Fruit fly (Drosophila melanogaster) whole organism, embryonic: ENCODE results near the gene CG31468.
A peak's percentile ranks its signal among the peaks of the same experiment; 100 is the strongest.

Experiments
- Adf1 ChIP-seq: fragments of 200-800 bp; sonication (Bioruptor generic); IDR thresholded peaks from 2 replicates; pipeline ENCODE4 v1.3.6; 2022; ENCODE audit warnings: missing biosample characterization, missing genetic modification characterization
- BEAF-32 ChIP-seq: fragments of 200-800 bp; sonication (Bioruptor generic); optimal IDR thresholded peaks from 3 replicates; lab custom pipeline; 2017; ENCODE audit warnings: missing biosample characterization, missing genetic modification characterization, mild to moderate bottlenecking, moderate library complexity, missing genetic modification reagents
- CG10543 ChIP-seq: fragments of 200-800 bp; sonication (Bioruptor generic); optimal IDR thresholded peaks from 3 replicates; lab custom pipeline; 2017; ENCODE audit warnings: missing biosample characterization, mild to moderate bottlenecking, missing genetic modification characterization, moderate library complexity
- CG11085 ChIP-seq: fragments of 200-800 bp; sonication (Bioruptor generic); IDR thresholded peaks from 2 replicates; pipeline ENCODE4 v1.3.6; 2022; ENCODE audit warnings: missing biosample characterization, missing genetic modification characterization
- CG11398 ChIP-seq: fragments of 200-800 bp; sonication (Bioruptor generic); optimal IDR thresholded peaks from 2 replicates; lab custom pipeline; 2016; ENCODE audit warnings: missing biosample characterization, missing genetic modification characterization
- CG12236 ChIP-seq: fragments of 200-800 bp; sonication (Bioruptor generic); optimal IDR thresholded peaks from 2 replicates; lab custom pipeline; 2016; ENCODE audit warnings: missing biosample characterization, missing genetic modification characterization
- CG12769 ChIP-seq: fragments of 200-800 bp; sonication (Bioruptor generic); optimal IDR thresholded peaks from 2 replicates; lab custom pipeline; 2019; ENCODE audit warnings: missing biosample characterization, mild to moderate bottlenecking, missing genetic modification characterization, moderate library complexity
- CG13287 ChIP-seq: fragments of 200-800 bp; sonication (Bioruptor generic); IDR thresholded peaks from 2 replicates; pipeline ENCODE4 v1.3.6; 2022; ENCODE audit warnings: missing biosample characterization, missing genetic modification characterization; ENCODE audit not compliant: partially characterized antibody
- CG14860 ChIP-seq: fragments of 200-800 bp; sonication (Bioruptor generic); IDR thresholded peaks from 3 replicates; pipeline ENCODE4 v1.3.6; 2022; ENCODE audit warnings: missing biosample characterization, missing genetic modification characterization; ENCODE audit not compliant: partially characterized antibody
- CG15514 ChIP-seq: fragments of 200-800 bp; sonication (Bioruptor generic); optimal IDR thresholded peaks from 3 replicates; lab custom pipeline; 2017; ENCODE audit warnings: missing biosample characterization, missing genetic modification characterization, mild to moderate bottlenecking, moderate library complexity, missing genetic modification reagents
- CG17385 ChIP-seq: fragments of 200-800 bp; sonication (Bioruptor generic); optimal IDR thresholded peaks from 3 replicates; lab custom pipeline; 2018; ENCODE audit warnings: missing biosample characterization, mild to moderate bottlenecking, missing genetic modification characterization
- CG18011 ChIP-seq: fragments of 200-800 bp; sonication (Bioruptor generic); optimal IDR thresholded peaks from 2 replicates; lab custom pipeline; 2017; ENCODE audit warnings: missing biosample characterization, missing genetic modification characterization, mild to moderate bottlenecking, moderate library complexity, missing genotype
- CG30020 ChIP-seq: fragments of 200-800 bp; optimal IDR thresholded peaks from 2 replicates; lab custom pipeline; 2019; ENCODE audit warnings: missing biosample characterization, mild to moderate bottlenecking, missing genetic modification characterization, moderate library complexity
- CG3065 ChIP-seq: fragments of 200-800 bp; sonication (Bioruptor generic); optimal IDR thresholded peaks from 2 replicates; lab custom pipeline; 2016; ENCODE audit warnings: missing biosample characterization, missing genetic modification characterization
- CG31224 ChIP-seq: fragments of 200-800 bp; sonication (Bioruptor generic); IDR thresholded peaks from 2 replicates; pipeline ENCODE4 v1.3.6; 2022; ENCODE audit warnings: missing biosample characterization, missing genetic modification characterization
- CG32532 ChIP-seq: fragments of 200-800 bp; sonication (Bioruptor generic); IDR thresholded peaks from 2 replicates; pipeline ENCODE4 v1.3.6; 2022; ENCODE audit warnings: missing biosample characterization, missing genetic modification characterization
- CG4282 ChIP-seq: fragments of 200-800 bp; sonication (Bioruptor generic); optimal IDR thresholded peaks from 2 replicates; lab custom pipeline; 2016; ENCODE audit warnings: missing biosample characterization, missing genetic modification characterization
- CG4404 ChIP-seq: fragments of 200-800 bp; sonication (Bioruptor generic); IDR thresholded peaks from 2 replicates; pipeline ENCODE4 v1.3.6; 2022; ENCODE audit warnings: missing biosample characterization, missing genetic modification characterization
- CG6272 ChIP-seq: fragments of 200-800 bp; sonication (Bioruptor generic); IDR thresholded peaks from 2 replicates; pipeline ENCODE4 v1.3.6; 2022; ENCODE audit warnings: missing biosample characterization, missing genetic modification characterization
- CG8089 ChIP-seq: fragments of 200-800 bp; sonication (Bioruptor generic); optimal IDR thresholded peaks from 3 replicates; lab custom pipeline; 2016; ENCODE audit warnings: missing biosample characterization, missing genetic modification characterization
- CG8924 ChIP-seq: fragments of 200-800 bp; optimal IDR thresholded peaks from 3 replicates; lab custom pipeline; 2019; ENCODE audit warnings: missing biosample characterization, mild to moderate bottlenecking, missing genetic modification characterization, moderate library complexity
- Drgx ChIP-seq: fragments of 200-800 bp; sonication (Bioruptor generic); IDR thresholded peaks from 2 replicates; pipeline ENCODE4 v1.3.6; 2022; ENCODE audit warnings: missing biosample characterization, missing genetic modification characterization
- E2f2 ChIP-seq: fragments of 200-800 bp; sonication (Bioruptor generic); IDR thresholded peaks from 2 replicates; pipeline ENCODE4 v1.3.6; 2022; ENCODE audit warnings: missing biosample characterization, missing genetic modification characterization
- Ets65A ChIP-seq: fragments of 200-800 bp; sonication (Bioruptor generic); peaks from one replicate; lab custom pipeline; 2016; ENCODE audit warnings: missing biosample characterization, missing genetic modification characterization
- Ets97D ChIP-seq: fragments of 200-800 bp; sonication (Bioruptor generic); optimal IDR thresholded peaks from 3 replicates; lab custom pipeline; 2016; ENCODE audit warnings: missing biosample characterization, missing genetic modification characterization
- HLH54F ChIP-seq: fragments of 200-800 bp; sonication (Bioruptor generic); optimal IDR thresholded peaks from 3 replicates; lab custom pipeline; 2016; ENCODE audit warnings: missing biosample characterization, missing genetic modification characterization
- PHDP ChIP-seq: fragments of 200-800 bp; sonication (Bioruptor generic); optimal IDR thresholded peaks from 3 replicates; lab custom pipeline; 2018; ENCODE audit warnings: missing biosample characterization, mild to moderate bottlenecking, missing genetic modification characterization, moderate library complexity
- Pdp1 ChIP-seq, 2 experiments: fragments of 200-800 bp; sonication (Bioruptor generic); optimal IDR thresholded peaks; 3 replicates each; lab custom pipeline; 2016; ENCODE audit warnings: missing biosample characterization in 2 of 2, missing genetic modification characterization in 2 of 2, mild to moderate bottlenecking in 1 of 2, moderate library complexity in 1 of 2
- Rx ChIP-seq: fragments of 200-800 bp; sonication (Bioruptor generic); IDR thresholded peaks from 2 replicates; pipeline ENCODE4 v1.3.6; 2022; ENCODE audit warnings: missing biosample characterization, missing genetic modification characterization
- Trl ChIP-seq, 3 experiments: fragments of >200 bp in 2 of 3; fragments of 200-800 bp in 1 of 3; sonication (Bioruptor generic) in 1 of 3; optimal IDR thresholded peaks; 2 replicates in 1 of 3; 3 replicates in 2 of 3; lab custom pipeline; 2016 to 2017; ENCODE audit warnings: missing biosample characterization in 1 of 3, missing genetic modification characterization in 1 of 3
- bsh ChIP-seq, 2 experiments: fragments of 200-800 bp; sonication (Bioruptor generic); optimal IDR thresholded peaks; 2 replicates each; lab custom pipeline; 2017 to 2018; ENCODE audit warnings: mild to moderate bottlenecking in 2 of 2, missing biosample characterization in 2 of 2, missing genetic modification characterization in 2 of 2, moderate library complexity in 1 of 2
- cato ChIP-seq: fragments of 200-800 bp; sonication (Bioruptor generic); optimal IDR thresholded peaks from 2 replicates; lab custom pipeline; 2016; ENCODE audit warnings: missing biosample characterization, missing genetic modification characterization, borderline replicate concordance
- chinmo ChIP-seq: fragments of 200-800 bp; sonication (Bioruptor generic); IDR thresholded peaks from 4 replicates; pipeline ENCODE4 v1.3.6; 2022; ENCODE audit warnings: missing biosample characterization, missing genetic modification characterization; ENCODE audit not compliant: partially characterized antibody
- dimm ChIP-seq: fragments of 200-800 bp; sonication (Bioruptor generic); IDR thresholded peaks from 2 replicates; pipeline ENCODE4 v1.3.6; 2022; ENCODE audit warnings: missing biosample characterization, missing genetic modification characterization
- en ChIP-seq: fragments of 200-800 bp; sonication (Bioruptor generic); optimal IDR thresholded peaks from 2 replicates; lab custom pipeline; 2016; ENCODE audit warnings: missing biosample characterization, missing genetic modification characterization
- esg ChIP-seq: fragments of 200-800 bp; sonication (Bioruptor generic); conservative IDR thresholded peaks from 2 replicates; pipeline ENCODE4 v1.3.6; 2022; ENCODE audit warnings: missing biosample characterization, missing genetic modification characterization
- eyg ChIP-seq: fragments of 200-800 bp; sonication (Bioruptor generic); optimal IDR thresholded peaks from 3 replicates; lab custom pipeline; 2016; ENCODE audit warnings: missing biosample characterization, missing genetic modification characterization
- inv ChIP-seq: fragments of 200-800 bp; sonication (Bioruptor generic); IDR thresholded peaks from 2 replicates; pipeline ENCODE4 v1.3.6; 2022; ENCODE audit warnings: missing biosample characterization, missing genetic modification characterization; ENCODE audit not compliant: partially characterized antibody
- lab ChIP-seq: fragments of 200-800 bp; sonication (Bioruptor generic); optimal IDR thresholded peaks from 3 replicates; lab custom pipeline; 2017; ENCODE audit warnings: missing biosample characterization, missing genetic modification characterization, mild to moderate bottlenecking, moderate library complexity, missing genetic modification reagents
- nerfin-2 ChIP-seq: fragments of 200-800 bp; sonication (Bioruptor generic); IDR thresholded peaks from 2 replicates; pipeline ENCODE4 v1.3.6; 2022; ENCODE audit warnings: missing biosample characterization, missing genetic modification characterization; ENCODE audit not compliant: partially characterized antibody
- nom ChIP-seq: fragments of 200-800 bp; sonication (Bioruptor generic); optimal IDR thresholded peaks from 2 replicates; lab custom pipeline; 2017; ENCODE audit warnings: missing biosample characterization, missing genetic modification characterization, mild to moderate bottlenecking, moderate library complexity, missing genetic modification reagents
- pho ChIP-seq: fragments of 200-800 bp; sonication (Bioruptor generic); optimal IDR thresholded peaks from 2 replicates; lab custom pipeline; 2016; ENCODE audit warnings: missing biosample characterization, missing genetic modification characterization
- sc ChIP-seq, 3 experiments: fragments of >200 bp in 2 of 3; fragments of 200-800 bp in 1 of 3; sonication (Bioruptor generic) in 1 of 3; optimal IDR thresholded peaks; 2 replicates in 2 of 3; 3 replicates in 1 of 3; lab custom pipeline; 2017; ENCODE audit warnings: mild to moderate bottlenecking in 1 of 3, missing biosample characterization in 1 of 3, missing genetic modification characterization in 1 of 3, missing genetic modification reagents in 1 of 3
- sens ChIP-seq: fragments of 200-800 bp; sonication (Bioruptor generic); peaks from one replicate; lab custom pipeline; 2016; ENCODE audit warnings: missing biosample characterization, missing genetic modification characterization
- slbo ChIP-seq: fragments of 200-800 bp; sonication (Bioruptor generic); IDR thresholded peaks from 2 replicates; pipeline ENCODE4 v1.3.6; 2022; ENCODE audit warnings: missing biosample characterization, missing genetic modification characterization
- sob ChIP-seq: fragments of 200-800 bp; sonication (Bioruptor generic); IDR thresholded peaks from 2 replicates; pipeline ENCODE4 v1.3.6; 2022; ENCODE audit warnings: missing biosample characterization, missing genetic modification characterization
- vvl ChIP-seq: fragments of 200-800 bp; sonication (Bioruptor generic); IDR thresholded peaks from 2 replicates; pipeline ENCODE4 v1.3.6; 2022; ENCODE audit warnings: missing biosample characterization, missing genetic modification characterization

The CG31468 gene

dm6 chr3R:23729066-23729465, 28.9 kb upstream of the CG31468 start (continued):
- TF ChIP-seq CG4282 (GFP tag; lab: Kevin White, UChicago) (no peak), CG6272 (GFP tag; lab: Robert Waterston, UW) (no peak), Ets97D (GFP tag; lab: Kevin White, UChicago) (no peak), CG30020 (tag; lab: Kevin White, UChicago) (no peak), CG8089 (no peak), eyg (GFP tag; lab: Kevin White, UChicago) (peak; percentile 35), CG18011 (GFP tag; lab: Kevin White, UChicago) (no peak), dimm (GFP tag; lab: Robert Waterston, UW) (no peak), CG4404 (GFP tag; lab: Robert Waterston, UW) (no peak), inv (GFP tag; lab: Robert Waterston, UW) (no peak), chinmo (GFP tag; lab: Robert Waterston, UW) (0 out of 4 replicates have a peak, but pooled peaks have one; percentile 17), CG12769 (tag; lab: Kevin White, UChicago) (peak; percentile 66), esg (GFP tag; lab: Robert Waterston, UW) (no peak), sc (optimal IDR thresholded peaks at IDR 0.05; lab: Kevin White, UChicago) (no peak), sc (GFP tag; optimal IDR thresholded peaks at IDR 0.05; lab: Kevin White, UChicago) (no peak), CG10543 (GFP tag; lab: Kevin White, UChicago) (peak; percentile 89), Pdp1 (GFP tag; optimal IDR thresholded peaks at IDR 0.05; lab: Kevin White, UChicago) (peak in 1 of 2 experiments; percentile 34), PHDP (tag; lab: Kevin White, UChicago) (peak; percentile 65), E2f2 (GFP tag; lab: Robert Waterston, UW) (no peak), CG8924 (tag; lab: Kevin White, UChicago) (peak; percentile 17), pho (GFP tag; lab: Kevin White, UChicago) (peak; percentile 52)

- TF ChIP-seq CG17385 (peak; percentile 45), sob (GFP tag; lab: Robert Waterston, UW) (0 out of 2 replicates have a peak, but pooled peaks have one; percentile 6), CG15514 (GFP tag; lab: Kevin White, UChicago) (peak; percentile 28), Trl (optimal IDR thresholded peaks at IDR 0.05; lab: Kevin White, UChicago) (peak in 1 of 2 experiments; percentile 31), Trl (GFP tag; optimal IDR thresholded peaks at IDR 0.05; lab: Kevin White, UChicago) (no peak), CG10543 (GFP tag; lab: Kevin White, UChicago) (peak; percentile 0), Ets65A (GFP tag; lab: Kevin White, UChicago) (no peak), sens (GFP tag; lab: Kevin White, UChicago) (peak; percentile 41), Rx (no peak), CG13287 (GFP tag; lab: Robert Waterston, UW) (peak; percentile 22; the same call in 1 of the 2 replicates), CG32532 (GFP tag; lab: Robert Waterston, UW) (0 out of 2 replicates have a peak, but pooled peaks have one; percentile 18), HLH54F (no peak), nom (GFP tag; lab: Kevin White, UChicago) (peak; percentile 88), CG14860 (GFP tag; lab: Robert Waterston, UW) (no peak), CG3065 (GFP tag; lab: Kevin White, UChicago) (no peak), CG11398 (no peak), en (GFP tag; lab: Kevin White, UChicago) (no peak), lab (GFP tag; lab: Kevin White, UChicago) (peak; percentile 29), vvl (GFP tag; lab: Robert Waterston, UW) (0 out of 2 replicates have a peak, but pooled peaks have one; percentile 27), nerfin-2 (0 out of 2 replicates have a peak, but pooled peaks have one; percentile 9), BEAF-32 (GFP tag; lab: Kevin White, UChicago) (no peak), CG31224 (GFP tag; lab: Robert Waterston, UW) (no peak), CG12236 (GFP tag; lab: Kevin White, UChicago) (no peak), slbo (GFP tag; lab: Robert Waterston, UW) (no peak), cato (GFP tag; lab: Kevin White, UChicago) (no peak), CG11085 (GFP tag; lab: Robert Waterston, UW) (no peak), Drgx (GFP tag; lab: Robert Waterston, UW) (peak; percentile 51; the same call in 1 of the 2 replicates), Adf1 (GFP tag; lab: Robert Waterston, UW) (0 out of 2 replicates have a peak, but pooled peaks have one; percentile 19), bsh (GFP tag; optimal IDR thresholded peaks at IDR 0.05; lab: Kevin White, UChicago) (peak in 1 of 2 experiments; percentile 57)
Measured at dm6 chr3R:23728086-23728485, 27.9 kb upstream of the CG31468 start.
